Fruit fly (Drosophila melanogaster) whole organism, embryonic: ENCODE measurements around the gene scat.

Experiments
- CG10543 ChIP-seq: fragments of 200-800 bp; sonication (Bioruptor generic); optimal IDR thresholded peaks from 3 replicates; lab custom pipeline; 2017; ENCODE audit warnings: missing biosample characterization, mild to moderate bottlenecking, missing genetic modification characterization, moderate library complexity
- CG12391 ChIP-seq: fragments of 200-800 bp; sonication (Bioruptor generic); optimal IDR thresholded peaks from 3 replicates; lab custom pipeline; 2018; ENCODE audit warnings: missing biosample characterization, mild to moderate bottlenecking, missing genetic modification characterization, moderate library complexity
- CG13296 ChIP-seq: fragments of 200-800 bp; sonication (Bioruptor generic); optimal IDR thresholded peaks from 3 replicates; lab custom pipeline; 2018; ENCODE audit warnings: missing biosample characterization, mild to moderate bottlenecking, missing genetic modification characterization
- CG13894 ChIP-seq: fragments of 200-800 bp; sonication (Bioruptor generic); optimal IDR thresholded peaks from 3 replicates; lab custom pipeline; 2018; ENCODE audit warnings: missing biosample characterization, mild to moderate bottlenecking, missing genetic modification characterization, moderate library complexity
- CG15601 ChIP-seq: fragments of 200-800 bp; sonication (Bioruptor generic); optimal IDR thresholded peaks from 3 replicates; lab custom pipeline; 2019; ENCODE audit warnings: missing biosample characterization, mild to moderate bottlenecking, missing genetic modification characterization, moderate library complexity
- CG1602 ChIP-seq: fragments of 200-800 bp; sonication (Bioruptor generic); optimal IDR thresholded peaks from 3 replicates; lab custom pipeline; 2016; ENCODE audit warnings: missing biosample characterization, missing genetic modification characterization
- CG1647 ChIP-seq: fragments of 200-800 bp; sonication (Bioruptor generic); optimal IDR thresholded peaks from 3 replicates; lab custom pipeline; 2016; ENCODE audit warnings: missing biosample characterization, missing genetic modification characterization
- CG16815 ChIP-seq: fragments of 200-800 bp; sonication (Bioruptor generic); optimal IDR thresholded peaks from 3 replicates; lab custom pipeline; 2017; ENCODE audit warnings: missing biosample characterization, mild to moderate bottlenecking, missing genetic modification characterization
- CG17612 ChIP-seq: fragments of 200-800 bp; sonication (Bioruptor generic); IDR thresholded peaks from 2 replicates; pipeline ENCODE4 v1.3.6; 2022; ENCODE audit warnings: missing biosample characterization, missing genetic modification characterization
- CG1832 ChIP-seq: fragments of 200-800 bp; sonication (Bioruptor generic); optimal IDR thresholded peaks from 2 replicates; lab custom pipeline; 2017; ENCODE audit warnings: missing biosample characterization, mild to moderate bottlenecking, missing genetic modification characterization, inconsistent platforms
- CG2678 ChIP-seq: fragments of 200-800 bp; sonication (Bioruptor generic); optimal IDR thresholded peaks from 3 replicates; lab custom pipeline; 2019; ENCODE audit warnings: missing biosample characterization, mild to moderate bottlenecking, missing genetic modification characterization, moderate library complexity
- CG4282 ChIP-seq: fragments of 200-800 bp; sonication (Bioruptor generic); optimal IDR thresholded peaks from 2 replicates; lab custom pipeline; 2016; ENCODE audit warnings: missing biosample characterization, missing genetic modification characterization
- CG8290 ChIP-seq, 3 experiments: fragments of 200-800 bp; sonication (Bioruptor generic); optimal IDR thresholded peaks; 2 replicates each; lab custom pipeline; 2016 to 2019; ENCODE audit warnings: missing biosample characterization in 3 of 3, missing genetic modification characterization in 3 of 3, mild to moderate bottlenecking in 2 of 3, moderate library complexity in 1 of 3
- CG9727 ChIP-seq: fragments of 200-800 bp; sonication (Bioruptor generic); optimal IDR thresholded peaks from 3 replicates; lab custom pipeline; 2017; ENCODE audit warnings: missing biosample characterization, mild to moderate bottlenecking, missing genetic modification characterization
- CHES-1-like ChIP-seq: fragments of 200-800 bp; sonication (Bioruptor generic); optimal IDR thresholded peaks from 2 replicates; lab custom pipeline; 2016; ENCODE audit warnings: missing biosample characterization, missing genetic modification characterization
- D19A ChIP-seq: fragments of 200-800 bp; optimal IDR thresholded peaks from 3 replicates; lab custom pipeline; 2019; ENCODE audit warnings: missing biosample characterization, mild to moderate bottlenecking, missing genetic modification characterization, moderate library complexity
- D19B ChIP-seq: fragments of 200-800 bp; sonication (Bioruptor generic); optimal IDR thresholded peaks from 2 replicates; lab custom pipeline; 2017; ENCODE audit warnings: missing biosample characterization, mild to moderate bottlenecking, missing genetic modification characterization
- Dp ChIP-seq: fragments of 200-800 bp; sonication (Bioruptor generic); optimal IDR thresholded peaks from 2 replicates; lab custom pipeline; 2018; ENCODE audit warnings: missing biosample characterization, mild to moderate bottlenecking, missing genetic modification characterization, moderate library complexity
- Eip74EF ChIP-seq, 2 experiments: fragments of 200-800 bp in 1 of 2; fragments of >200 bp in 1 of 2; sonication (Bioruptor generic) in 1 of 2; optimal IDR thresholded peaks; 2 replicates each; lab custom pipeline; 2017 to 2019; ENCODE audit warnings: missing biosample characterization in 2 of 2, missing genetic modification characterization in 2 of 2, mild to moderate bottlenecking in 1 of 2, moderate library complexity in 1 of 2
- Fer3 ChIP-seq: fragments of 200-800 bp; sonication (Bioruptor generic); optimal IDR thresholded peaks from 2 replicates; lab custom pipeline; 2018; ENCODE audit warnings: missing biosample characterization, mild to moderate bottlenecking, missing genetic modification characterization, moderate library complexity
- HHEX ChIP-seq: fragments of 200-800 bp; sonication (Bioruptor generic); optimal IDR thresholded peaks from 3 replicates; lab custom pipeline; 2017; ENCODE audit warnings: missing biosample characterization, mild to moderate bottlenecking, missing genetic modification characterization, missing genetic modification reagents
- Lpt ChIP-seq: fragments of >200 bp; optimal IDR thresholded peaks from 2 replicates; lab custom pipeline; 2018; ENCODE audit warnings: missing biosample characterization, missing genetic modification characterization
- Med ChIP-seq: fragments of 200-800 bp; sonication (Bioruptor generic); peaks from one replicate; lab custom pipeline; 2016; ENCODE audit warnings: missing biosample characterization, missing genetic modification characterization, mild to moderate bottlenecking, inconsistent platforms, moderate library complexity
- Meics ChIP-seq: fragments of 200-800 bp; sonication (Bioruptor generic); optimal IDR thresholded peaks from 2 replicates; lab custom pipeline; 2017; ENCODE audit warnings: missing biosample characterization, mild to moderate bottlenecking, missing genetic modification characterization
- NC2α ChIP-seq: fragments of 200-800 bp; sonication (Bioruptor generic); optimal IDR thresholded peaks from 2 replicates; lab custom pipeline; 2016; ENCODE audit warnings: missing biosample characterization, missing genetic modification characterization
- PHDP ChIP-seq: fragments of 200-800 bp; sonication (Bioruptor generic); optimal IDR thresholded peaks from 3 replicates; lab custom pipeline; 2018; ENCODE audit warnings: missing biosample characterization, mild to moderate bottlenecking, missing genetic modification characterization, moderate library complexity
- Ptx1 ChIP-seq: fragments of 200-800 bp; sonication (Bioruptor generic); IDR thresholded peaks from 2 replicates; pipeline ENCODE4 v1.3.6; 2022; ENCODE audit warnings: missing biosample characterization, missing genetic modification characterization
- TFAM ChIP-seq: fragments of 200-800 bp; sonication (Bioruptor generic); optimal IDR thresholded peaks from 2 replicates; lab custom pipeline; 2017; ENCODE audit warnings: missing biosample characterization, missing genetic modification characterization, inconsistent platforms
- Tbp ChIP-seq: fragments of >200 bp; optimal IDR thresholded peaks from 2 replicates; lab custom pipeline; 2018; ENCODE audit warnings: missing biosample characterization, missing genetic modification characterization
- ase ChIP-seq: fragments of 200-800 bp; sonication (Bioruptor generic); IDR thresholded peaks from 3 replicates; pipeline ENCODE4 v1.3.6; 2022; ENCODE audit warnings: missing biosample characterization, missing genetic modification characterization
- cg ChIP-seq: fragments of 200-800 bp; sonication (Bioruptor generic); optimal IDR thresholded peaks from 3 replicates; lab custom pipeline; 2019; ENCODE audit warnings: missing biosample characterization, mild to moderate bottlenecking, missing genetic modification characterization, moderate library complexity
- dm ChIP-seq: fragments of 200-800 bp; sonication (Bioruptor generic); optimal IDR thresholded peaks from 3 replicates; lab custom pipeline; 2016; ENCODE audit warnings: missing biosample characterization, missing genetic modification characterization
- dmrt11E ChIP-seq: fragments of 200-800 bp; sonication (Bioruptor generic); optimal IDR thresholded peaks from 3 replicates; lab custom pipeline; 2018; ENCODE audit warnings: missing biosample characterization, mild to moderate bottlenecking, missing genetic modification characterization, moderate library complexity
- eve ChIP-seq, 2 experiments: fragments of >200 bp; optimal IDR thresholded peaks; 2 replicates each; lab custom pipeline; 2017; ENCODE audit warnings: missing biosample characterization in 2 of 2, missing genetic modification characterization in 2 of 2
- grau ChIP-seq: fragments of 200-800 bp; optimal IDR thresholded peaks from 3 replicates; lab custom pipeline; 2019; ENCODE audit warnings: missing biosample characterization, mild to moderate bottlenecking, missing genetic modification characterization, moderate library complexity
- gsb-n ChIP-seq: fragments of 200-800 bp; sonication (Bioruptor generic); optimal IDR thresholded peaks from 3 replicates; lab custom pipeline; 2018; ENCODE audit warnings: missing biosample characterization, mild to moderate bottlenecking, missing genetic modification characterization
- insv ChIP-seq, 2 experiments: fragments of 200-800 bp; sonication (Bioruptor generic); optimal IDR thresholded peaks; 3 replicates each; lab custom pipeline; 2016 to 2018; ENCODE audit warnings: missing biosample characterization in 2 of 2, missing genetic modification characterization in 2 of 2
- pros ChIP-seq: fragments of 200-800 bp; sonication (Bioruptor generic); optimal IDR thresholded peaks from 3 replicates; lab custom pipeline; 2019; ENCODE audit warnings: missing biosample characterization, mild to moderate bottlenecking, missing genetic modification characterization, moderate library complexity
- pum ChIP-seq: fragments of 200-800 bp; sonication (Bioruptor generic); optimal IDR thresholded peaks from 2 replicates; lab custom pipeline; 2016; ENCODE audit warnings: missing biosample characterization, missing genetic modification characterization
- pzg ChIP-seq: fragments of 200-800 bp; sonication (Bioruptor generic); optimal IDR thresholded peaks from 3 replicates; lab custom pipeline; 2018; ENCODE audit warnings: missing biosample characterization, mild to moderate bottlenecking, missing genetic modification characterization, moderate library complexity
- repo ChIP-seq: fragments of 200-800 bp; sonication (Bioruptor generic); optimal IDR thresholded peaks from 2 replicates; lab custom pipeline; 2016; ENCODE audit warnings: missing biosample characterization, missing genetic modification characterization
- sens ChIP-seq: fragments of 200-800 bp; sonication (Bioruptor generic); peaks from one replicate; lab custom pipeline; 2016; ENCODE audit warnings: missing biosample characterization, missing genetic modification characterization
- stwl ChIP-seq: fragments of 200-800 bp; sonication (Bioruptor generic); optimal IDR thresholded peaks from 3 replicates; lab custom pipeline; 2018; ENCODE audit warnings: missing biosample characterization, mild to moderate bottlenecking, missing genetic modification characterization, moderate library complexity
- tap ChIP-seq: fragments of 200-800 bp; optimal IDR thresholded peaks from 3 replicates; lab custom pipeline; 2019; ENCODE audit warnings: missing biosample characterization, mild to moderate bottlenecking, missing genetic modification characterization, moderate library complexity
- tll ChIP-seq, 2 experiments: fragments of 200-800 bp in 1 of 2; fragments of >200 bp in 1 of 2; sonication (Bioruptor generic) in 1 of 2; optimal IDR thresholded peaks; 2 replicates each; lab custom pipeline; 2017 to 2019; ENCODE audit warnings: missing biosample characterization in 2 of 2, missing genetic modification characterization in 2 of 2, mild to moderate bottlenecking in 1 of 2, moderate library complexity in 1 of 2
- vfl ChIP-seq: fragments of 200-800 bp; sonication (Bioruptor generic); optimal IDR thresholded peaks from 2 replicates; lab custom pipeline; 2016; ENCODE audit warnings: missing biosample characterization, missing genetic modification characterization
- vvl ChIP-seq: fragments of 200-800 bp; sonication (Bioruptor generic); IDR thresholded peaks from 2 replicates; pipeline ENCODE4 v1.3.6; 2022; ENCODE audit warnings: missing biosample characterization, missing genetic modification characterization
- wdn ChIP-seq: fragments of 200-800 bp; sonication (Bioruptor generic); IDR thresholded peaks from 2 replicates; pipeline ENCODE4 v1.3.6; 2022; ENCODE audit warnings: missing biosample characterization, missing genetic modification characterization
- zen ChIP-seq: fragments of 200-800 bp; sonication (Bioruptor generic); optimal IDR thresholded peaks from 3 replicates; lab custom pipeline; 2018; ENCODE audit warnings: missing biosample characterization, mild to moderate bottlenecking, missing genetic modification characterization, moderate library complexity
- zen2 ChIP-seq: fragments of 200-800 bp; sonication (Bioruptor generic); IDR thresholded peaks from 3 replicates; pipeline ENCODE4 v1.3.6; 2022; ENCODE audit warnings: missing biosample characterization, missing genetic modification characterization; ENCODE audit not compliant: partially characterized antibody

Gene scat

dm6 chr2L:9437216-9437715, 6.1 kb downstream of the scat start, which contains the start of gene numb:
Gene numb (plus strand): TSS chr2L:9437469.
- TF ChIP-seq CG10543 (GFP tag; lab: Kevin White, UChicago), result peak; percentile 52
- TF ChIP-seq CG12391 (tag; lab: Kevin White, UChicago), result no peak
- peak; percentile 4 for TF ChIP-seq Dp (GFP tag; lab: Kevin White, UChicago)
- peak; percentile 10 for TF ChIP-seq tap (tag; lab: Kevin White, UChicago)
- TF ChIP-seq dm, result peak; percentile 42
- no peak for TF ChIP-seq PHDP
- peak; percentile 76 for TF ChIP-seq cg (GFP tag; lab: Kevin White, UChicago)
- TF ChIP-seq tll (GFP tag; optimal IDR thresholded peaks at IDR 0.05; lab: Kevin White, UChicago), result no peak
- TF ChIP-seq CHES-1-like (GFP tag; lab: Kevin White, UChicago), result no peak
- peak; percentile 16 for TF ChIP-seq grau (tag; lab: Kevin White, UChicago)
- peak; percentile 43 for TF ChIP-seq pzg
- no peak for TF ChIP-seq CG15601 (tag; lab: Kevin White, UChicago)
- peak; percentile 42 for TF ChIP-seq Med (GFP tag; lab: Kevin White, UChicago)
- TF ChIP-seq Ptx1 (GFP tag; lab: Robert Waterston, UW), result no peak
- TF ChIP-seq pum (GFP tag; lab: Kevin White, UChicago), result no peak
- TF ChIP-seq Meics (GFP tag; lab: Kevin White, UChicago), result no peak
- peak; percentile 52 for TF ChIP-seq stwl (tag; lab: Kevin White, UChicago)
- no peak for TF ChIP-seq CG1602 (GFP tag; lab: Kevin White, UChicago)
- TF ChIP-seq vvl (GFP tag; lab: Robert Waterston, UW), result peak; percentile 63
- no peak for TF ChIP-seq eve (GFP tag; optimal IDR thresholded peaks at IDR 0.05; lab: Kevin White, UChicago)
- no peak for TF ChIP-seq pros (GFP tag; lab: Kevin White, UChicago)
- TF ChIP-seq gsb-n (tag; lab: Kevin White, UChicago), result no peak
- TF ChIP-seq Fer3 (tag; lab: Kevin White, UChicago), result no peak
- TF ChIP-seq TFAM (GFP tag; lab: Kevin White, UChicago), result no peak
- peak; percentile 33 for TF ChIP-seq CG13894 (tag; lab: Kevin White, UChicago)
- no peak for TF ChIP-seq Lpt
- peak; percentile 9 for TF ChIP-seq zen (tag; lab: Kevin White, UChicago)
- no peak for TF ChIP-seq CG17612 (GFP tag; lab: Robert Waterston, UW)
- no peak for TF ChIP-seq CG8290 (GFP tag; optimal IDR thresholded peaks at IDR 0.05; lab: Kevin White, UChicago)
- TF ChIP-seq CG8290 (tag; optimal IDR thresholded peaks at IDR 0.05; lab: Kevin White, UChicago), result peak in 1 of 2 experiments; percentile 49
- no peak for TF ChIP-seq CG13296 (GFP tag; lab: Kevin White, UChicago)
- TF ChIP-seq CG4282, result peak; percentile 11
- no peak for TF ChIP-seq repo (GFP tag; lab: Kevin White, UChicago)
- TF ChIP-seq dmrt11E (tag; lab: Kevin White, UChicago), result no peak
- no peak for TF ChIP-seq Tbp
- peak; percentile 69 for TF ChIP-seq sens (GFP tag; lab: Kevin White, UChicago)
- TF ChIP-seq CG1832 (GFP tag; lab: Kevin White, UChicago), result peak; percentile 51
- no peak for TF ChIP-seq CG9727 (GFP tag; lab: Kevin White, UChicago)
- no peak for TF ChIP-seq NC2α (GFP tag; lab: Kevin White, UChicago)
- TF ChIP-seq ase (GFP tag; lab: Robert Waterston, UW), result 0 out of 3 replicates have a peak, but pooled peaks have one; percentile 12
- TF ChIP-seq CG2678 (tag; lab: Kevin White, UChicago), result no peak
- no peak for TF ChIP-seq D19B (GFP tag; lab: Kevin White, UChicago)
- no peak for TF ChIP-seq Eip74EF (GFP tag; optimal IDR thresholded peaks at IDR 0.05; lab: Kevin White, UChicago)
- TF ChIP-seq insv (GFP tag; optimal IDR thresholded peaks at IDR 0.05; lab: Kevin White, UChicago), result no peak
- no peak for TF ChIP-seq vfl
- peak; percentile 16 for TF ChIP-seq HHEX
- TF ChIP-seq D19A (tag; lab: Kevin White, UChicago), result no peak
- no peak for TF ChIP-seq CG16815 (GFP tag; lab: Kevin White, UChicago)
- TF ChIP-seq zen2 (GFP tag; lab: Robert Waterston, UW), result 0 out of 3 replicates have a peak, but pooled peaks have one; percentile 16
- TF ChIP-seq CG1647, result no peak
- TF ChIP-seq wdn (GFP tag; lab: Robert Waterston, UW), result no peak
